Worm (Caenorhabditis elegans) whole organism, L4 larva: Measurements from ENCODE around the gene samp-1.

ENCODE experiments used
- aly-2 ChIP-seq: sonication (generic microtip); optimal IDR thresholded peaks from 2 replicates; lab custom pipeline; 2018; ENCODE audit warnings: missing biosample characterization, missing genetic modification characterization
- snpc-4 ChIP-seq: fragments of 150-350 bp; optimal IDR thresholded peaks from 2 replicates; lab custom pipeline; 2014; ENCODE audit warnings: missing biosample characterization, missing genetic modification characterization
- ztf-7 ChIP-seq: fragments of 150-350 bp; optimal IDR thresholded peaks from 2 replicates; lab custom pipeline; 2014; ENCODE audit warnings: missing biosample characterization, missing genetic modification characterization

DNA sequence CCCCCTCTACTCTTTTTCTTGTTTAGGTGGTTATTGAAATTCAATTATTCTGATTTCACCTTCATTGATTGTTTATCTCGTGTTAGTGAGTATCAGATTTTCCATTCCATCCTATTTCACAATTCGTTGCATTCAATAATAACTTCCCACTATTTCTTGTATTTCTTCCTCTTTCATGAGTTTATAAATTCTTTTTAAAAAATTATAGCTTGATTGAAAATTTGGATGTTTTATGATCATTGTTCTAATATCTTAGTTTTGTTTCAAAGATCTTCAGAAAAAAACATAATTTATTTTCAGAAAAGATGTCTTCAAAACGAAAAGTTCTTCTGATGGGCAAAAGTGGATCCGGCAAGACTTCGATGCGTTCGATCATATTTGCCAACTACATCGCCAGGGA, 1.6 kb upstream of the samp-1 start, which contains the start of gene raga-1:
- no peak for TF ChIP-seq ztf-7 (tag; lab: Kevin White, UChicago)
- no peak for TF ChIP-seq snpc-4 (tag; lab: Kevin White, UChicago)
- no peak for TF ChIP-seq aly-2 (tag; lab: Kevin White, UChicago)
